Worm (Caenorhabditis elegans) whole organism, late embryonic: ENCODE measurements around the gene F25B5.6.
A peak's percentile ranks its signal among the peaks of the same experiment; 100 is the strongest.

Experiments used
- F13H6.1 ChIP-seq: sonication (generic microtip); optimal IDR thresholded peaks from 2 replicates; lab custom pipeline; 2016; ENCODE audit warnings: missing genetic modification characterization, missing compliant biosample characterization
- T23F11.4 ChIP-seq: fragments of 200-800 bp; sonication (Bioruptor generic); optimal IDR thresholded peaks from 2 replicates; lab custom pipeline; 2018; ENCODE audit warnings: mild to moderate bottlenecking, missing genetic modification characterization, missing compliant biosample characterization
- Y22D7AL.16 ChIP-seq: sonication (generic microtip); optimal IDR thresholded peaks from 2 replicates; lab custom pipeline; 2016; ENCODE audit warnings: missing genetic modification characterization, missing compliant biosample characterization
- ahr-1 ChIP-seq: sonication (generic microtip); optimal IDR thresholded peaks from 2 replicates; lab custom pipeline; 2016; ENCODE audit warnings: missing genetic modification characterization, missing compliant biosample characterization
- ama-1 ChIP-seq: fragments of 150-350 bp; optimal IDR thresholded peaks from 2 replicates; lab custom pipeline; 2014
- ceh-14 ChIP-seq: sonication (generic microtip); optimal IDR thresholded peaks from 2 replicates; lab custom pipeline; 2016; ENCODE audit warnings: missing genotype, missing genetic modification characterization, missing compliant biosample characterization
- ceh-18 ChIP-seq: sonication (generic microtip); optimal IDR thresholded peaks from 2 replicates; lab custom pipeline; 2016; ENCODE audit warnings: missing genetic modification characterization, missing compliant biosample characterization
- ceh-2 ChIP-seq: sonication (generic microtip); optimal IDR thresholded peaks from 2 replicates; lab custom pipeline; 2016; ENCODE audit warnings: missing genotype, missing genetic modification characterization, missing compliant biosample characterization
- ceh-22 ChIP-seq: sonication (generic microtip); optimal IDR thresholded peaks from 2 replicates; lab custom pipeline; 2017; ENCODE audit warnings: missing biosample characterization, missing genetic modification characterization
- ceh-24 ChIP-seq: sonication (generic microtip); optimal IDR thresholded peaks from 2 replicates; lab custom pipeline; 2016; ENCODE audit warnings: mild to moderate bottlenecking, missing genetic modification characterization, missing compliant biosample characterization
- ceh-30 ChIP-seq: fragments of 150-350 bp; optimal IDR thresholded peaks from 2 replicates; lab custom pipeline; 2014; ENCODE audit warnings: missing biosample characterization, missing genetic modification characterization
- ceh-31 ChIP-seq: sonication (generic microtip); optimal IDR thresholded peaks from 2 replicates; lab custom pipeline; 2016; ENCODE audit warnings: missing genetic modification characterization, missing compliant biosample characterization
- ceh-45 ChIP-seq: fragments of 200-800 bp; sonication (Bioruptor generic); IDR thresholded peaks from 2 replicates; pipeline ENCODE4 v1.3.6; 2022; ENCODE audit warnings: missing genetic modification reagents, missing genetic modification characterization, missing compliant biosample characterization
- che-1 ChIP-seq: sonication (generic microtip); optimal IDR thresholded peaks from 2 replicates; lab custom pipeline; 2016; ENCODE audit warnings: mild to moderate bottlenecking, missing genetic modification characterization, missing compliant biosample characterization
- dmd-4 ChIP-seq: sonication (generic microtip); optimal IDR thresholded peaks from 2 replicates; lab custom pipeline; 2016; ENCODE audit warnings: borderline replicate concordance, missing genetic modification characterization, missing compliant biosample characterization
- dve-1 ChIP-seq: sonication (generic microtip); optimal IDR thresholded peaks from 2 replicates; lab custom pipeline; 2017; ENCODE audit warnings: antibody characterized with exemption, mild to moderate bottlenecking, missing genetic modification characterization, missing compliant biosample characterization
- elt-4 ChIP-seq: sonication (generic microtip); optimal IDR thresholded peaks from 2 replicates; lab custom pipeline; 2016; ENCODE audit warnings: missing genetic modification characterization, missing compliant biosample characterization
- ets-4 ChIP-seq: sonication (generic microtip); optimal IDR thresholded peaks from 2 replicates; lab custom pipeline; 2016; ENCODE audit warnings: missing genetic modification characterization, missing compliant biosample characterization
- fax-1 ChIP-seq: sonication (generic microtip); optimal IDR thresholded peaks from 2 replicates; lab custom pipeline; 2016; ENCODE audit warnings: missing genotype, missing genetic modification characterization, missing compliant biosample characterization
- hlh-30 ChIP-seq: sonication (generic microtip); optimal IDR thresholded peaks from 2 replicates; lab custom pipeline; 2017; ENCODE audit warnings: antibody characterized with exemption, missing genetic modification characterization, missing compliant biosample characterization; ENCODE audit not compliant: insufficient read depth
- hlh-6 ChIP-seq: sonication (generic microtip); optimal IDR thresholded peaks from 2 replicates; lab custom pipeline; 2016; ENCODE audit warnings: missing genotype, missing genetic modification characterization, missing compliant biosample characterization
- hlh-8 ChIP-seq: sonication (generic microtip); optimal IDR thresholded peaks from 2 replicates; lab custom pipeline; 2016; ENCODE audit warnings: missing genotype, missing genetic modification characterization, missing compliant biosample characterization
- lim-6 ChIP-seq: sonication (generic microtip); optimal IDR thresholded peaks from 2 replicates; lab custom pipeline; 2016; ENCODE audit warnings: missing genetic modification characterization, missing compliant biosample characterization
- lin-11 ChIP-seq: fragments of 200-800 bp; sonication (Bioruptor generic); optimal IDR thresholded peaks from 2 replicates; lab custom pipeline; 2018; ENCODE audit warnings: mild to moderate bottlenecking, missing genetic modification characterization, missing compliant biosample characterization
- mec-3 ChIP-seq: sonication (generic microtip); optimal IDR thresholded peaks from 2 replicates; lab custom pipeline; 2016; ENCODE audit warnings: borderline replicate concordance, missing genetic modification characterization, missing compliant biosample characterization
- nfya-1 ChIP-seq: sonication (generic microtip); optimal IDR thresholded peaks from 2 replicates; lab custom pipeline; 2017; ENCODE audit warnings: missing genetic modification characterization, mild to moderate bottlenecking, missing compliant biosample characterization, antibody characterized with exemption, moderate library complexity
- nhr-11 ChIP-seq: fragments of 150-350 bp; optimal IDR thresholded peaks from 2 replicates; lab custom pipeline; 2014; ENCODE audit warnings: missing biosample characterization, missing genetic modification characterization
- npax-4 ChIP-seq: sonication (generic microtip); optimal IDR thresholded peaks from 2 replicates; lab custom pipeline; 2016; ENCODE audit warnings: missing genetic modification characterization, missing compliant biosample characterization
- odd-2 ChIP-seq: sonication (generic microtip); optimal IDR thresholded peaks from 2 replicates; lab custom pipeline; 2017; ENCODE audit warnings: antibody characterized with exemption, mild to moderate bottlenecking, missing genetic modification characterization, missing compliant biosample characterization
- pag-3 ChIP-seq: sonication (generic microtip); optimal IDR thresholded peaks from 2 replicates; lab custom pipeline; 2016; ENCODE audit warnings: missing compliant biosample characterization, missing genetic modification characterization, borderline replicate concordance
- pax-1 ChIP-seq: fragments of 150-350 bp; optimal IDR thresholded peaks from 2 replicates; lab custom pipeline; 2014; ENCODE audit warnings: missing biosample characterization, missing genetic modification characterization
- pha-2 ChIP-seq: sonication (generic microtip); optimal IDR thresholded peaks from 2 replicates; lab custom pipeline; 2017; ENCODE audit warnings: mild to moderate bottlenecking, missing genetic modification characterization, missing compliant biosample characterization
- pqm-1 ChIP-seq: sonication (generic microtip); optimal IDR thresholded peaks from 2 replicates; lab custom pipeline; 2016; ENCODE audit warnings: missing genetic modification characterization, missing compliant biosample characterization
- sdc-2 ChIP-seq: sonication (generic microtip); optimal IDR thresholded peaks from 2 replicates; lab custom pipeline; 2016; ENCODE audit warnings: missing genotype, missing genetic modification characterization, missing compliant biosample characterization
- sox-2 ChIP-seq: fragments of 200-800 bp; sonication (Bioruptor generic); IDR thresholded peaks from 2 replicates; pipeline ENCODE4 v1.3.6; 2022; ENCODE audit warnings: missing genetic modification reagents, missing genetic modification characterization, missing compliant biosample characterization
- sox-4 ChIP-seq: sonication (generic microtip); optimal IDR thresholded peaks from 2 replicates; lab custom pipeline; 2017; ENCODE audit warnings: mild to moderate bottlenecking, missing genetic modification characterization, inconsistent platforms, missing compliant biosample characterization
- syd-9 ChIP-seq: sonication (generic microtip); optimal IDR thresholded peaks from 2 replicates; lab custom pipeline; 2016; ENCODE audit warnings: mild to moderate bottlenecking, missing genetic modification characterization, moderate library complexity, missing compliant biosample characterization
- tbx-2 ChIP-seq: sonication (generic microtip); optimal IDR thresholded peaks from 2 replicates; lab custom pipeline; 2016; ENCODE audit warnings: missing genetic modification characterization, missing compliant biosample characterization
- unc-3 ChIP-seq, 2 experiments: fragments of 200-800 bp in 1 of 2; sonication (Bioruptor generic) in 1 of 2; sonication (generic microtip) in 1 of 2; conservative IDR thresholded peaks in 1 of 2; optimal IDR thresholded peaks in 1 of 2; 2 replicates each; pipeline versions ENCODE4 v1.3.6 to Lab custom; 2016 to 2022; ENCODE audit warnings: missing compliant biosample characterization in 2 of 2, missing genetic modification characterization in 2 of 2, missing genetic modification reagents in 1 of 2
- unc-42 ChIP-seq: sonication (generic microtip); optimal IDR thresholded peaks from 2 replicates; lab custom pipeline; 2016; ENCODE audit warnings: missing genotype, missing genetic modification characterization, missing compliant biosample characterization
- unc-55 ChIP-seq: sonication (generic microtip); optimal IDR thresholded peaks from 2 replicates; lab custom pipeline; 2017; ENCODE audit warnings: missing biosample characterization, missing genetic modification reagents, missing genetic modification characterization
- ztf-16 ChIP-seq: sonication (generic microtip); optimal IDR thresholded peaks from 2 replicates; lab custom pipeline; 2017; ENCODE audit warnings: missing genetic modification characterization, missing compliant biosample characterization

F25B5.6 gene

ce11 chrIII:5988991-5989726 is 40.6 kb upstream of the F25B5.6 start:
- no peak for TF ChIP-seq hlh-8 (tag; lab: Kevin White, UChicago)
- TF ChIP-seq ets-4 (tag; lab: Kevin White, UChicago) = peak; percentile 0
- TF ChIP-seq ceh-45 (GFP tag; lab: Robert Waterston, UW) = no peak
- no peak for TF ChIP-seq ceh-30 (tag; lab: Kevin White, UChicago)
- TF ChIP-seq ceh-14 = no peak
- no peak for TF ChIP-seq dmd-4 (tag; lab: Kevin White, UChicago)
- no peak for TF ChIP-seq fax-1 (tag; lab: Kevin White, UChicago)
- peak; percentile 5 for TF ChIP-seq ceh-18
- peak; percentile 63 for TF ChIP-seq unc-55 (GFP tag; lab: Kevin White, UChicago)
- TF ChIP-seq F13H6.1 (tag; lab: Kevin White, UChicago) = no peak
- TF ChIP-seq mec-3 (tag; lab: Kevin White, UChicago) = peak; percentile 42
- no peak for TF ChIP-seq ahr-1
- no peak for TF ChIP-seq nhr-11 (tag; lab: Kevin White, UChicago)
- TF ChIP-seq pax-1 (tag; lab: Kevin White, UChicago) = no peak
- peak; percentile 8 for TF ChIP-seq unc-42 (tag; lab: Kevin White, UChicago)
- no peak for TF ChIP-seq ceh-31 (tag; lab: Kevin White, UChicago)
- TF ChIP-seq sox-2 (GFP tag; lab: Robert Waterston, UW) = no peak
- TF ChIP-seq, all 69 proteins: peak for 5

- TF ChIP-seq unc-55 (GFP tag; lab: Kevin White, UChicago) (no peak), unc-3 (GFP tag; conservative IDR thresholded peaks at IDR 0.05; lab: Robert Waterston, UW) (no peak), unc-3 (tag; optimal IDR thresholded peaks at IDR 0.05; lab: Kevin White, UChicago) (no peak), ceh-14 (no peak), sdc-2 (no peak), lim-6 (no peak), hlh-30 (tag; lab: Kevin White, UChicago) (no peak), sox-4 (tag; lab: Kevin White, UChicago) (no peak), F13H6.1 (tag; lab: Kevin White, UChicago) (no peak), hlh-6 (tag; lab: Kevin White, UChicago) (no peak), ama-1 (lab: Kevin White, UChicago) (no peak), pag-3 (tag; lab: Kevin White, UChicago) (no peak), npax-4 (tag; lab: Kevin White, UChicago) (no peak), pqm-1 (no peak), dve-1 (no peak), ztf-16 (no peak), syd-9 (tag; lab: Kevin White, UChicago) (no peak), fax-1 (tag; lab: Kevin White, UChicago) (no peak)
- TF ChIP-seq, all 69 proteins: peak for 0
Observed at ce11 chrIII:5988461-5988860, 39.9 kb upstream of the F25B5.6 start.

- TF ChIP-seq ceh-31 (tag; lab: Kevin White, UChicago) (peak; percentile 29), unc-42 (tag; lab: Kevin White, UChicago) (peak; percentile 72), che-1 (tag; lab: Kevin White, UChicago) (no peak), ceh-2 (tag; lab: Kevin White, UChicago) (no peak), tbx-2 (tag; lab: Kevin White, UChicago) (peak; percentile 0)
Observed at ce11 chrIII:5988010-5988409, 39.5 kb upstream of the F25B5.6 start.

ce11 chrIII:5985340-5985739 is 36.8 kb upstream of the F25B5.6 start, which contains the start of gene T04C9.3:
Gene T04C9.3 (plus strand): TSS chrIII:5985640.
- no peak for TF ChIP-seq ceh-45 (GFP tag; lab: Robert Waterston, UW)
- TF ChIP-seq T23F11.4 (GFP tag; lab: Kevin White, UChicago) = no peak
- no peak for TF ChIP-seq ama-1 (lab: Kevin White, UChicago)
- no peak for TF ChIP-seq ceh-24
- TF ChIP-seq nfya-1 (tag; lab: Kevin White, UChicago) = no peak
- no peak for TF ChIP-seq elt-4 (tag; lab: Kevin White, UChicago)
- no peak for TF ChIP-seq pha-2 (tag; lab: Kevin White, UChicago)
- TF ChIP-seq lin-11 = no peak
- TF ChIP-seq Y22D7AL.16 (tag; lab: Kevin White, UChicago) = no peak
- TF ChIP-seq npax-4 (tag; lab: Kevin White, UChicago) = no peak
- no peak for TF ChIP-seq fax-1 (tag; lab: Kevin White, UChicago)
- no peak for TF ChIP-seq ceh-22 (tag; lab: Kevin White, UChicago)
- no peak for TF ChIP-seq ahr-1
- TF ChIP-seq odd-2 (tag; lab: Kevin White, UChicago) = no peak
- no peak for TF ChIP-seq syd-9 (tag; lab: Kevin White, UChicago)
